Fruit fly (Drosophila melanogaster) whole organism, embryonic: Measurements from ENCODE around the gene Nup98-96.
A peak's percentile ranks its signal among the peaks of the same experiment; 100 is the strongest.

Experiments
- Asciz ChIP-seq: fragments of 200-800 bp; sonication (Bioruptor generic); optimal IDR thresholded peaks from 2 replicates; lab custom pipeline; 2017; ENCODE audit warnings: missing biosample characterization, mild to moderate bottlenecking, missing genetic modification characterization, missing genetic modification reagents
- CG11398 ChIP-seq: fragments of 200-800 bp; sonication (Bioruptor generic); optimal IDR thresholded peaks from 2 replicates; lab custom pipeline; 2016; ENCODE audit warnings: missing biosample characterization, missing genetic modification characterization
- CG11695 ChIP-seq: fragments of 200-800 bp; sonication (Bioruptor generic); IDR thresholded peaks from 3 replicates; pipeline ENCODE4 v1.3.6; 2022; ENCODE audit warnings: missing biosample characterization, missing genetic modification characterization
- CG12155 ChIP-seq: fragments of 200-800 bp; sonication (Bioruptor generic); optimal IDR thresholded peaks from 3 replicates; lab custom pipeline; 2016; ENCODE audit warnings: missing biosample characterization, missing genetic modification characterization
- CG13123 ChIP-seq: fragments of 200-800 bp; sonication (Bioruptor generic); optimal IDR thresholded peaks from 2 replicates; lab custom pipeline; 2016; ENCODE audit warnings: missing biosample characterization, missing genetic modification characterization
- CG14014 ChIP-seq: fragments of 200-800 bp; sonication (Bioruptor generic); IDR thresholded peaks from 2 replicates; pipeline ENCODE4 v1.3.6; 2022; ENCODE audit warnings: missing biosample characterization, missing genetic modification characterization
- CG15269 ChIP-seq: fragments of 200-800 bp; sonication (Bioruptor generic); optimal IDR thresholded peaks from 2 replicates; lab custom pipeline; 2018; ENCODE audit warnings: missing biosample characterization, mild to moderate bottlenecking, missing genetic modification characterization, moderate library complexity
- CG16813 ChIP-seq: fragments of 200-800 bp; sonication (Bioruptor generic); IDR thresholded peaks from 3 replicates; pipeline ENCODE4 v1.3.6; 2022; ENCODE audit warnings: missing biosample characterization, missing genetic modification characterization; ENCODE audit not compliant: partially characterized antibody
- CG18476 ChIP-seq: fragments of 200-800 bp; sonication (Bioruptor generic); optimal IDR thresholded peaks from 2 replicates; lab custom pipeline; 2016; ENCODE audit warnings: missing biosample characterization, mild to moderate bottlenecking, missing genetic modification characterization
- CG18619 ChIP-seq: fragments of 200-800 bp; sonication (Bioruptor generic); optimal IDR thresholded peaks from 3 replicates; lab custom pipeline; 2017; ENCODE audit warnings: missing biosample characterization, mild to moderate bottlenecking, missing genetic modification characterization
- CG30020 ChIP-seq: fragments of 200-800 bp; optimal IDR thresholded peaks from 2 replicates; lab custom pipeline; 2019; ENCODE audit warnings: missing biosample characterization, mild to moderate bottlenecking, missing genetic modification characterization, moderate library complexity
- CG3163 ChIP-seq: fragments of 200-800 bp; sonication (Bioruptor generic); optimal IDR thresholded peaks from 3 replicates; lab custom pipeline; 2016; ENCODE audit warnings: missing biosample characterization, missing genetic modification characterization
- CG4360 ChIP-seq: fragments of 200-800 bp; sonication (Bioruptor generic); IDR thresholded peaks from 2 replicates; pipeline ENCODE4 v1.3.6; 2022; ENCODE audit warnings: missing biosample characterization, missing genetic modification characterization
- CG4730 ChIP-seq: fragments of 200-800 bp; sonication (Bioruptor generic); IDR thresholded peaks from 2 replicates; pipeline ENCODE4 v1.3.6; 2022; ENCODE audit warnings: missing biosample characterization, missing genetic modification characterization
- CG5953 ChIP-seq: fragments of 200-800 bp; sonication (Bioruptor generic); IDR thresholded peaks from 2 replicates; pipeline ENCODE4 v1.3.6; 2022; ENCODE audit warnings: missing biosample characterization, missing genetic modification characterization
- CG6854 ChIP-seq: fragments of 200-800 bp; sonication (Bioruptor generic); optimal IDR thresholded peaks from 3 replicates; lab custom pipeline; 2017; ENCODE audit warnings: missing biosample characterization, mild to moderate bottlenecking, missing genetic modification characterization
- CG7556 ChIP-seq: fragments of 200-800 bp; sonication (Bioruptor generic); optimal IDR thresholded peaks from 2 replicates; lab custom pipeline; 2017; ENCODE audit warnings: missing biosample characterization, mild to moderate bottlenecking, missing genetic modification characterization
- CG9437 ChIP-seq: fragments of 200-800 bp; sonication (Bioruptor generic); optimal IDR thresholded peaks from 2 replicates; lab custom pipeline; 2018; ENCODE audit warnings: missing biosample characterization, mild to moderate bottlenecking, missing genetic modification characterization
- Doc3 ChIP-seq: fragments of 200-800 bp; sonication (Bioruptor generic); IDR thresholded peaks from 3 replicates; pipeline ENCODE4 v1.3.6; 2022; ENCODE audit warnings: missing biosample characterization, missing genetic modification characterization; ENCODE audit not compliant: partially characterized antibody
- Drgx ChIP-seq: fragments of 200-800 bp; sonication (Bioruptor generic); IDR thresholded peaks from 2 replicates; pipeline ENCODE4 v1.3.6; 2022; ENCODE audit warnings: missing biosample characterization, missing genetic modification characterization
- HmgZ ChIP-seq: fragments of 200-800 bp; sonication (Bioruptor generic); optimal IDR thresholded peaks from 2 replicates; lab custom pipeline; 2018; ENCODE audit warnings: missing biosample characterization, mild to moderate bottlenecking, missing genetic modification characterization
- Hsf ChIP-seq: fragments of 200-800 bp; sonication (Bioruptor generic); optimal IDR thresholded peaks from 3 replicates; lab custom pipeline; 2016; ENCODE audit warnings: missing biosample characterization, missing genetic modification characterization
- MTF-1 ChIP-seq: fragments of 200-800 bp; sonication (Bioruptor generic); optimal IDR thresholded peaks from 2 replicates; lab custom pipeline; 2018; ENCODE audit warnings: missing biosample characterization, mild to moderate bottlenecking, missing genetic modification characterization, borderline replicate concordance
- Nf-YA ChIP-seq: fragments of 200-800 bp; sonication (Bioruptor generic); IDR thresholded peaks from 2 replicates; pipeline ENCODE4 v1.3.6; 2022; ENCODE audit warnings: missing biosample characterization, missing genetic modification characterization
- Oli ChIP-seq: fragments of 200-800 bp; sonication (Bioruptor generic); optimal IDR thresholded peaks from 2 replicates; lab custom pipeline; 2018; ENCODE audit warnings: missing biosample characterization, mild to moderate bottlenecking, missing genetic modification characterization, moderate library complexity
- Poxn ChIP-seq: fragments of 200-800 bp; sonication (Bioruptor generic); IDR thresholded peaks from 2 replicates; pipeline ENCODE4 v1.3.6; 2022; ENCODE audit warnings: missing biosample characterization, missing genetic modification characterization
- Rfx ChIP-seq: fragments of 200-800 bp; sonication (Bioruptor generic); IDR thresholded peaks from 2 replicates; pipeline ENCODE4 v1.3.6; 2022; ENCODE audit warnings: missing biosample characterization, missing genetic modification characterization
- Sry-β ChIP-seq: fragments of 200-800 bp; sonication (Bioruptor generic); optimal IDR thresholded peaks from 2 replicates; lab custom pipeline; 2018; ENCODE audit warnings: missing biosample characterization, mild to moderate bottlenecking, missing genetic modification characterization, moderate library complexity
- ato ChIP-seq: fragments of 200-800 bp; sonication (Bioruptor generic); IDR thresholded peaks from 2 replicates; pipeline ENCODE4 v1.3.6; 2022; ENCODE audit warnings: missing biosample characterization, missing genetic modification characterization; ENCODE audit not compliant: partially characterized antibody
- cas ChIP-seq: fragments of 200-800 bp; sonication (Bioruptor generic); IDR thresholded peaks from 2 replicates; pipeline ENCODE4 v1.3.6; 2022; ENCODE audit warnings: missing biosample characterization, missing genetic modification characterization
- cg ChIP-seq: fragments of 200-800 bp; sonication (Bioruptor generic); optimal IDR thresholded peaks from 3 replicates; lab custom pipeline; 2019; ENCODE audit warnings: missing biosample characterization, mild to moderate bottlenecking, missing genetic modification characterization, moderate library complexity
- crc ChIP-seq: fragments of 200-800 bp; sonication (Bioruptor generic); optimal IDR thresholded peaks from 2 replicates; lab custom pipeline; 2016; ENCODE audit warnings: missing biosample characterization, missing genetic modification characterization
- dmrt99B ChIP-seq: fragments of 200-800 bp; sonication (Bioruptor generic); optimal IDR thresholded peaks from 2 replicates; lab custom pipeline; 2018; ENCODE audit warnings: missing biosample characterization, mild to moderate bottlenecking, missing genetic modification characterization, moderate library complexity
- fru ChIP-seq: fragments of >200 bp; optimal IDR thresholded peaks from 2 replicates; lab custom pipeline; 2017
- gce ChIP-seq: fragments of 200-800 bp; sonication (Bioruptor generic); IDR thresholded peaks from 3 replicates; pipeline ENCODE4 v1.3.6; 2022; ENCODE audit warnings: missing biosample characterization, missing genetic modification characterization
- grau ChIP-seq: fragments of 200-800 bp; optimal IDR thresholded peaks from 3 replicates; lab custom pipeline; 2019; ENCODE audit warnings: missing biosample characterization, mild to moderate bottlenecking, missing genetic modification characterization, moderate library complexity
- kay ChIP-seq: fragments of 200-800 bp; sonication (Bioruptor generic); optimal IDR thresholded peaks from 2 replicates; lab custom pipeline; 2016; ENCODE audit warnings: missing biosample characterization, missing genetic modification characterization
- mld ChIP-seq: fragments of 200-800 bp; sonication (Bioruptor generic); IDR thresholded peaks from 3 replicates; pipeline ENCODE4 v1.3.6; 2022; ENCODE audit warnings: missing biosample characterization, missing genetic modification characterization; ENCODE audit not compliant: partially characterized antibody
- otp ChIP-seq: fragments of 200-800 bp; sonication (Bioruptor generic); IDR thresholded peaks from 3 replicates; pipeline ENCODE4, ENCODE4 v1.3.6; 2022; ENCODE audit warnings: missing biosample characterization, missing genetic modification characterization
- pho ChIP-seq: fragments of 200-800 bp; sonication (Bioruptor generic); optimal IDR thresholded peaks from 2 replicates; lab custom pipeline; 2016; ENCODE audit warnings: missing biosample characterization, missing genetic modification characterization
- pros ChIP-seq: fragments of 200-800 bp; sonication (Bioruptor generic); optimal IDR thresholded peaks from 3 replicates; lab custom pipeline; 2019; ENCODE audit warnings: missing biosample characterization, mild to moderate bottlenecking, missing genetic modification characterization, moderate library complexity
- sens ChIP-seq: fragments of 200-800 bp; sonication (Bioruptor generic); peaks from one replicate; lab custom pipeline; 2016; ENCODE audit warnings: missing biosample characterization, missing genetic modification characterization
- slbo ChIP-seq: fragments of 200-800 bp; sonication (Bioruptor generic); IDR thresholded peaks from 2 replicates; pipeline ENCODE4 v1.3.6; 2022; ENCODE audit warnings: missing biosample characterization, missing genetic modification characterization
- slp2 ChIP-seq: fragments of 200-800 bp; sonication (Bioruptor generic); optimal IDR thresholded peaks from 2 replicates; lab custom pipeline; 2016; ENCODE audit warnings: missing biosample characterization, missing genetic modification characterization
- sob ChIP-seq: fragments of 200-800 bp; sonication (Bioruptor generic); IDR thresholded peaks from 2 replicates; pipeline ENCODE4 v1.3.6; 2022; ENCODE audit warnings: missing biosample characterization, missing genetic modification characterization
- stwl ChIP-seq: fragments of 200-800 bp; sonication (Bioruptor generic); optimal IDR thresholded peaks from 3 replicates; lab custom pipeline; 2018; ENCODE audit warnings: missing biosample characterization, mild to moderate bottlenecking, missing genetic modification characterization, moderate library complexity
- toy ChIP-seq: fragments of 200-800 bp; sonication (Bioruptor generic); IDR thresholded peaks from 2 replicates; pipeline ENCODE4 v1.3.6; 2022; ENCODE audit warnings: missing biosample characterization, missing genetic modification characterization
- tup ChIP-seq: fragments of 200-800 bp; sonication (Bioruptor generic); optimal IDR thresholded peaks from 2 replicates; lab custom pipeline; 2016; ENCODE audit warnings: missing biosample characterization, mild to moderate bottlenecking, missing genetic modification characterization, moderate library complexity
- twi ChIP-seq: fragments of 200-800 bp; optimal IDR thresholded peaks from 2 replicates; lab custom pipeline; 2019; ENCODE audit warnings: missing biosample characterization, mild to moderate bottlenecking, missing genetic modification characterization, moderate library complexity
- tx ChIP-seq: fragments of 200-800 bp; sonication (Bioruptor generic); optimal IDR thresholded peaks from 2 replicates; lab custom pipeline; 2016; ENCODE audit warnings: missing biosample characterization, missing genetic modification characterization
- vvl ChIP-seq: fragments of 200-800 bp; sonication (Bioruptor generic); IDR thresholded peaks from 2 replicates; pipeline ENCODE4 v1.3.6; 2022; ENCODE audit warnings: missing biosample characterization, missing genetic modification characterization

The Nup98-96 gene

DNA sequence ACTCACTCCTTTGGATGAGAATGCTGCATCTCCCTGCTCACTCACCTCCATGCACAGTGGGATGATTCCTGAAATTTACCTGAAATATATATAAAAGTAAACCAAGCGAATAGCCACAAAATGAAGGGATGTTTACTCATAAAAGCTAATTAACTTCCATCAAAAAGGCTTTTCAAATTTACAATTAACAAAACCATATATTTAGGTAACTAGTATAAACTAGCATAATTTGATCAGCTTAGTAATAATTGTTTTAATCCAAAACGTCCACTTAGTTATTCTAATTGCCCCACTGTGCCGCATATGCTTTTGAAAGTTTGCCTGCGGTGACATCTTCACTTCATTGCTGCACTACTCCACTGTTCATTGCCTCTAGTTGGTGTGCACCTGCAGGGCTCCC is 2.5 kb upstream of the Nup98-96 start (continued):
- TF ChIP-seq Poxn, result no peak
- peak; percentile 66 for TF ChIP-seq CG15269 (tag; lab: Kevin White, UChicago)
- peak; percentile 3 for TF ChIP-seq CG13123 (GFP tag; lab: Kevin White, UChicago)
- no peak for TF ChIP-seq Doc3 (GFP tag; lab: Robert Waterston, UW)
- TF ChIP-seq CG16813, result no peak
- TF ChIP-seq gce (GFP tag; lab: Robert Waterston, UW), result peak; percentile 52; the same call in 1 of the 3 replicates
- peak; percentile 97 for TF ChIP-seq sens (GFP tag; lab: Kevin White, UChicago)
- peak; percentile 47; the same call in 1 of the 2 replicates for TF ChIP-seq CG4730
- peak; percentile 79 for TF ChIP-seq dmrt99B
- no peak for TF ChIP-seq cas (GFP tag; lab: Robert Waterston, UW)
- TF ChIP-seq pros (GFP tag; lab: Kevin White, UChicago), result no peak
- TF ChIP-seq tx (GFP tag; lab: Kevin White, UChicago), result peak; percentile 51
- TF ChIP-seq cg, result no peak
- no peak for TF ChIP-seq mld (GFP tag; lab: Robert Waterston, UW)
- TF ChIP-seq pho, result no peak
- TF ChIP-seq CG3163 (GFP tag; lab: Kevin White, UChicago), result no peak
- 0 out of 2 replicates have a peak, but pooled peaks have one; percentile 36 for TF ChIP-seq sob (GFP tag; lab: Robert Waterston, UW)
- TF ChIP-seq CG18619 (GFP tag; lab: Kevin White, UChicago), result peak; percentile 50
- no peak for TF ChIP-seq CG4360
- peak; percentile 39; the same call in 1 of the 3 replicates for TF ChIP-seq CG11695 (GFP tag; lab: Robert Waterston, UW)
- TF ChIP-seq crc (GFP tag; lab: Kevin White, UChicago), result no peak
- TF ChIP-seq twi (tag; lab: Kevin White, UChicago), result peak; percentile 74
- peak; percentile 76 for TF ChIP-seq Hsf
- no peak for TF ChIP-seq ato (GFP tag; lab: Robert Waterston, UW)
- peak; percentile 62 for TF ChIP-seq slbo (GFP tag; lab: Robert Waterston, UW)
- peak; percentile 71 for TF ChIP-seq Asciz
- TF ChIP-seq Nf-YA (GFP tag; lab: Robert Waterston, UW), result peak; percentile 44; the same call in 1 of the 2 replicates
- TF ChIP-seq Rfx (GFP tag; lab: Robert Waterston, UW), result no peak
- TF ChIP-seq HmgZ (tag; lab: Kevin White, UChicago), result no peak
- peak; percentile 90 for TF ChIP-seq Oli (tag; lab: Kevin White, UChicago)
- peak; percentile 54 for TF ChIP-seq tup (GFP tag; lab: Kevin White, UChicago)
- TF ChIP-seq CG7556, result peak; percentile 76
- peak; percentile 75 for TF ChIP-seq grau (tag; lab: Kevin White, UChicago)
- 0 out of 2 replicates have a peak, but pooled peaks have one; percentile 21 for TF ChIP-seq CG5953 (GFP tag; lab: Robert Waterston, UW)
- TF ChIP-seq otp, result peak; percentile 72; the same call in 2 of the 3 replicates
- no peak for TF ChIP-seq kay
- TF ChIP-seq CG30020 (tag; lab: Kevin White, UChicago), result peak; percentile 49
- peak; percentile 79 for TF ChIP-seq Drgx
- peak; percentile 17 for TF ChIP-seq MTF-1 (GFP tag; lab: Kevin White, UChicago)
- peak; percentile 50 for TF ChIP-seq slp2 (GFP tag; lab: Kevin White, UChicago)
- no peak for TF ChIP-seq CG6854 (GFP tag; lab: Kevin White, UChicago)
- peak; percentile 79 for TF ChIP-seq CG9437 (GFP tag; lab: Kevin White, UChicago)
- TF ChIP-seq CG14014 (GFP tag; lab: Robert Waterston, UW), result peak; percentile 36; the same call in 1 of the 2 replicates
- TF ChIP-seq fru, result no peak
- TF ChIP-seq stwl (tag; lab: Kevin White, UChicago), result peak; percentile 9
- 0 out of 2 replicates have a peak, but pooled peaks have one; percentile 24 for TF ChIP-seq toy
- TF ChIP-seq CG18476 (GFP tag; lab: Kevin White, UChicago), result peak; percentile 76
- TF ChIP-seq CG12155 (GFP tag; lab: Kevin White, UChicago), result peak; percentile 37
- peak; percentile 39 for TF ChIP-seq CG11398
- TF ChIP-seq vvl (GFP tag; lab: Robert Waterston, UW), result peak; percentile 72
- TF ChIP-seq Sry-β (GFP tag; lab: Kevin White, UChicago), result no peak
